Worm (Caenorhabditis elegans) whole organism, L3 larva: ENCODE data around the gene T15H9.4.

Source experiments
- ZK546.5 ChIP-seq: sonication (generic microtip); optimal IDR thresholded peaks from 2 replicates; lab custom pipeline; 2017; ENCODE audit warnings: missing biosample characterization, missing genetic modification characterization
- aly-2 ChIP-seq: fragments of 150-350 bp; optimal IDR thresholded peaks from 2 replicates; lab custom pipeline; 2014; ENCODE audit warnings: missing biosample characterization, missing genetic modification characterization
- ama-1 ChIP-seq: fragments of 150-350 bp; optimal IDR thresholded peaks from 2 replicates; lab custom pipeline; 2018
- ceh-16 ChIP-seq: sonication (generic microtip); optimal IDR thresholded peaks from 2 replicates; lab custom pipeline; 2017; ENCODE audit warnings: missing biosample characterization, missing genetic modification characterization
- ceh-28 ChIP-seq: fragments of 150-350 bp; optimal IDR thresholded peaks from 2 replicates; lab custom pipeline; 2014; ENCODE audit warnings: missing biosample characterization, missing genetic modification reagents, missing genetic modification characterization
- ceh-82 ChIP-seq: fragments of 150-350 bp; optimal IDR thresholded peaks from 2 replicates; lab custom pipeline; 2014; ENCODE audit warnings: missing biosample characterization, missing genetic modification characterization
- ceh-9 ChIP-seq: sonication (generic microtip); optimal IDR thresholded peaks from 2 replicates; lab custom pipeline; 2018; ENCODE audit warnings: missing biosample characterization, missing genetic modification characterization
- daf-12 ChIP-seq: fragments of 150-350 bp; optimal IDR thresholded peaks from 2 replicates; lab custom pipeline; 2014; ENCODE audit warnings: missing biosample characterization, missing genetic modification reagents, missing genetic modification characterization
- egl-27 ChIP-seq: sonication (generic microtip); optimal IDR thresholded peaks from 4 replicates; lab custom pipeline; 2017; ENCODE audit warnings: missing biosample characterization, missing genetic modification reagents, missing genetic modification characterization
- egl-5 ChIP-seq: fragments of 150-350 bp; optimal IDR thresholded peaks from 2 replicates; lab custom pipeline; 2017; ENCODE audit warnings: missing biosample characterization, missing genetic modification reagents, missing genetic modification characterization, inconsistent platforms
- elt-1 ChIP-seq: fragments of 150-350 bp; optimal IDR thresholded peaks from 2 replicates; lab custom pipeline; 2014; ENCODE audit warnings: missing biosample characterization, missing genetic modification characterization
- elt-2 ChIP-seq: sonication (generic microtip); optimal IDR thresholded peaks from 2 replicates; lab custom pipeline; 2016; ENCODE audit warnings: missing genetic modification reagents, mild to moderate bottlenecking, missing genetic modification characterization, missing compliant biosample characterization
- elt-3 ChIP-seq, 3 experiments: fragments of 150-350 bp in 1 of 3; sonication (generic microtip) in 2 of 3; optimal IDR thresholded peaks; 2 replicates in 2 of 3; 4 replicates in 1 of 3; lab custom pipeline; 2014 to 2017; ENCODE audit warnings: missing biosample characterization in 3 of 3, missing genetic modification characterization in 3 of 3
- eor-1 ChIP-seq, 2 experiments: fragments of 150-350 bp; optimal IDR thresholded peaks; 2 replicates each; lab custom pipeline; 2014 to 2018; ENCODE audit warnings: missing biosample characterization in 2 of 2, missing genetic modification characterization in 2 of 2
- fkh-10 ChIP-seq: sonication (generic microtip); optimal IDR thresholded peaks from 2 replicates; lab custom pipeline; 2017; ENCODE audit warnings: missing biosample characterization, missing genetic modification reagents, missing genetic modification characterization
- fkh-2 ChIP-seq: fragments of 150-350 bp; optimal IDR thresholded peaks from 2 replicates; lab custom pipeline; 2014; ENCODE audit warnings: missing biosample characterization, missing genetic modification reagents, missing genetic modification characterization
- fos-1 ChIP-seq: fragments of 150-350 bp; optimal IDR thresholded peaks from 2 replicates; lab custom pipeline; 2014; ENCODE audit warnings: missing biosample characterization, missing genetic modification characterization
- hmg-11 ChIP-seq: sonication (generic microtip); optimal IDR thresholded peaks from 2 replicates; lab custom pipeline; 2016; ENCODE audit warnings: missing genetic modification characterization, missing compliant biosample characterization
- jun-1 ChIP-seq: fragments of 150-350 bp; optimal IDR thresholded peaks from 2 replicates; lab custom pipeline; 2014; ENCODE audit warnings: missing biosample characterization, missing genetic modification reagents, missing genetic modification characterization
- lin-15B ChIP-seq: fragments of 150-350 bp; optimal IDR thresholded peaks from 2 replicates; lab custom pipeline; 2014; ENCODE audit warnings: missing biosample characterization, missing genetic modification characterization
- lin-39 ChIP-seq: fragments of 150-350 bp; optimal IDR thresholded peaks from 2 replicates; lab custom pipeline; 2018; ENCODE audit warnings: missing biosample characterization, missing genetic modification reagents, missing genetic modification characterization
- lsy-12 ChIP-seq: sonication (generic microtip); optimal IDR thresholded peaks from 2 replicates; lab custom pipeline; 2016; ENCODE audit warnings: mild to moderate bottlenecking, missing genetic modification characterization, missing compliant biosample characterization
- mdl-1 ChIP-seq: fragments of 150-350 bp; optimal IDR thresholded peaks from 2 replicates; lab custom pipeline; 2014; ENCODE audit warnings: missing biosample characterization, missing genetic modification characterization
- mml-1 ChIP-seq: fragments of 150-350 bp; sonication (generic microtip); optimal IDR thresholded peaks from 3 replicates; lab custom pipeline; 2014; ENCODE audit warnings: missing biosample characterization, missing genetic modification characterization
- nfya-1 ChIP-seq: sonication (generic microtip); optimal IDR thresholded peaks from 2 replicates; lab custom pipeline; 2017; ENCODE audit warnings: missing genetic modification characterization, mild to moderate bottlenecking, missing compliant biosample characterization, antibody characterized with exemption, moderate library complexity; ENCODE audit not compliant: insufficient read depth
- nhr-11 ChIP-seq: fragments of 150-350 bp; optimal IDR thresholded peaks from 2 replicates; lab custom pipeline; 2014; ENCODE audit warnings: missing biosample characterization, missing genetic modification characterization
- nhr-12 ChIP-seq: fragments of 150-350 bp; optimal IDR thresholded peaks from 2 replicates; lab custom pipeline; 2014; ENCODE audit warnings: missing biosample characterization, missing genetic modification characterization
- nhr-23 ChIP-seq: fragments of 150-350 bp; optimal IDR thresholded peaks from 2 replicates; lab custom pipeline; 2014; ENCODE audit warnings: missing biosample characterization, missing genetic modification reagents, missing genetic modification characterization
- nhr-237 ChIP-seq: fragments of 150-350 bp; optimal IDR thresholded peaks from 2 replicates; lab custom pipeline; 2014; ENCODE audit warnings: missing biosample characterization, missing genetic modification characterization
- nhr-25 ChIP-seq: sonication (generic microtip); optimal IDR thresholded peaks from 2 replicates; lab custom pipeline; 2017; ENCODE audit warnings: missing biosample characterization, missing genetic modification characterization
- nhr-28 ChIP-seq: fragments of 150-350 bp; optimal IDR thresholded peaks from 2 replicates; lab custom pipeline; 2014; ENCODE audit warnings: missing biosample characterization, missing genetic modification characterization
- nhr-43 ChIP-seq: sonication (generic microtip); optimal IDR thresholded peaks from 2 replicates; lab custom pipeline; 2016; ENCODE audit warnings: mild to moderate bottlenecking, missing genetic modification characterization, missing compliant biosample characterization; ENCODE audit not compliant: poor library complexity, severe bottlenecking
- nhr-67 ChIP-seq: fragments of 150-350 bp; optimal IDR thresholded peaks from 2 replicates; lab custom pipeline; 2014; ENCODE audit warnings: missing biosample characterization, missing genetic modification characterization
- nhr-76 ChIP-seq: fragments of 150-350 bp; sonication (generic microtip); optimal IDR thresholded peaks from 5 replicates; lab custom pipeline; 2014; ENCODE audit warnings: missing biosample characterization, missing genetic modification characterization
- nhr-77 ChIP-seq: fragments of 150-350 bp; optimal IDR thresholded peaks from 2 replicates; lab custom pipeline; 2014; ENCODE audit warnings: missing biosample characterization, missing genetic modification characterization
- pha-4 ChIP-seq: fragments of 150-350 bp; optimal IDR thresholded peaks from 2 replicates; lab custom pipeline; 2014; ENCODE audit warnings: missing biosample characterization, missing genetic modification reagents, missing genetic modification characterization
- pqm-1 ChIP-seq: fragments of 150-350 bp; optimal IDR thresholded peaks from 2 replicates; lab custom pipeline; 2017; ENCODE audit warnings: missing biosample characterization, missing genetic modification characterization, inconsistent platforms
- sea-2 ChIP-seq: fragments of 150-350 bp; sonication (generic microtip); optimal IDR thresholded peaks from 4 replicates; lab custom pipeline; 2014; ENCODE audit warnings: missing biosample characterization, missing genetic modification reagents, missing genetic modification characterization
- skn-1 ChIP-seq: fragments of 150-350 bp; optimal IDR thresholded peaks from 2 replicates; lab custom pipeline; 2014; ENCODE audit warnings: missing biosample characterization, missing genetic modification characterization
- snpc-4 ChIP-seq: fragments of 150-350 bp; optimal IDR thresholded peaks from 2 replicates; lab custom pipeline; 2014; ENCODE audit warnings: missing biosample characterization, missing genetic modification characterization
- tbx-2 ChIP-seq: sonication (generic microtip); optimal IDR thresholded peaks from 2 replicates; lab custom pipeline; 2016; ENCODE audit warnings: mild to moderate bottlenecking, missing genetic modification characterization, missing compliant biosample characterization
- unc-39 ChIP-seq: sonication (generic microtip); optimal IDR thresholded peaks from 4 replicates; lab custom pipeline; 2017; ENCODE audit warnings: missing biosample characterization, missing genetic modification characterization
- unc-62 ChIP-seq: fragments of 150-350 bp; sonication (generic microtip); optimal IDR thresholded peaks from 4 replicates; lab custom pipeline; 2014; ENCODE audit warnings: missing biosample characterization, missing genetic modification reagents, missing genetic modification characterization
- zag-1 ChIP-seq: fragments of 150-350 bp; optimal IDR thresholded peaks from 2 replicates; lab custom pipeline; 2014; ENCODE audit warnings: missing biosample characterization, missing genetic modification characterization
- ztf-11 ChIP-seq: fragments of 150-350 bp; optimal IDR thresholded peaks from 2 replicates; lab custom pipeline; 2014; ENCODE audit warnings: missing biosample characterization, missing genetic modification characterization
- ztf-4 ChIP-seq: fragments of 150-350 bp; optimal IDR thresholded peaks from 2 replicates; lab custom pipeline; 2014; ENCODE audit warnings: missing biosample characterization, missing genetic modification characterization

T15H9.4 gene

ce11 chrII:9600022-9600722 lies 11.5 kb upstream of the T15H9.4 start (continued):
- TF ChIP-seq pqm-1 (tag; lab: Kevin White, UChicago) = peak; percentile 91

ce11 chrII:9601069-9601468 lies 10.6 kb upstream of the T15H9.4 start:
- no peak for TF ChIP-seq ztf-4
- peak; percentile 70 for TF ChIP-seq jun-1 (tag; lab: Kevin White, UChicago)
- TF ChIP-seq ceh-28 (tag; lab: Kevin White, UChicago) = peak; percentile 24
- TF ChIP-seq pqm-1 (tag; lab: Kevin White, UChicago) = peak; percentile 71
- peak; percentile 2 for TF ChIP-seq skn-1
- no peak for TF ChIP-seq fos-1 (tag; lab: Kevin White, UChicago)
- TF ChIP-seq fkh-10 (GFP tag; lab: Kevin White, UChicago) = no peak
- peak; percentile 81 for TF ChIP-seq ama-1 (lab: Kevin White, UChicago)
- TF ChIP-seq unc-62 = peak; percentile 30
- TF ChIP-seq nhr-76 (tag; lab: Kevin White, UChicago) = no peak
- TF ChIP-seq mdl-1 (tag; lab: Kevin White, UChicago) = peak; percentile 91
- peak; percentile 53 for TF ChIP-seq nfya-1
- peak; percentile 28 for TF ChIP-seq pha-4 (tag; lab: Kevin White, UChicago)
- TF ChIP-seq elt-2 (tag; lab: Kevin White, UChicago) = peak; percentile 71
- TF ChIP-seq tbx-2 (tag; lab: Kevin White, UChicago) = peak; percentile 33
- TF ChIP-seq fkh-2 = no peak
- peak; percentile 71 for TF ChIP-seq nhr-11 (tag; lab: Kevin White, UChicago)
- peak; percentile 91 for TF ChIP-seq nhr-25
- TF ChIP-seq lsy-12 (tag; lab: Kevin White, UChicago) = peak; percentile 39
- TF ChIP-seq nhr-23 (tag; lab: Kevin White, UChicago) = peak; percentile 91
- peak; percentile 80 for TF ChIP-seq nhr-43 (tag; lab: Kevin White, UChicago)

DNA sequence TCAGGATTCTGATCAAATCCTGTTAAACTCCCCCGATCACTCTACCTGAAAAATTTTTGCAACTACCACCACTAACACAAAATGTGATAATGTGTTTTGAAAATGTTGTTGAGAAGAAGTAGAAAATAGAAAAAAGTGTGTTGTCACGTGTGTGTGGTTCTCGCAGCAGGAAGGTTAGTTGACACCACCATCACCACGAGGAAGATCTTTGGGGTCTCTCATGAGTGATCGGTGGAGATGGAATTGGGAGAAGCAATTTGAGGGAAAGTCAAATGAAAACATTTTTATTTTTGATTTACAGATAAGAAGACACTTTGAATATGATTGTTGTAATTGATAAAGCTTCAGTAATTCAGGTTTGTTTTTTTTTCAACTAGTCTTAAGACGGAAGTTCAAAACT lies 10.0 kb upstream of the T15H9.4 start:
- TF ChIP-seq nhr-77 (no peak), daf-12 (tag; lab: Kevin White, UChicago) (no peak), zag-1 (tag; lab: Kevin White, UChicago) (no peak), sea-2 (GFP tag; lab: Kevin White, UChicago) (no peak), nhr-23 (tag; lab: Kevin White, UChicago) (peak; percentile 77), ceh-28 (tag; lab: Kevin White, UChicago) (no peak), nhr-12 (tag; lab: Kevin White, UChicago) (no peak), nhr-28 (no peak), snpc-4 (tag; lab: Kevin White, UChicago) (no peak), mml-1 (tag; lab: Kevin White, UChicago) (no peak), elt-2 (tag; lab: Kevin White, UChicago) (peak; percentile 53), pqm-1 (tag; lab: Kevin White, UChicago) (peak; percentile 45), mdl-1 (tag; lab: Kevin White, UChicago) (peak; percentile 40), fkh-10 (GFP tag; lab: Kevin White, UChicago) (no peak), ceh-16 (tag; lab: Kevin White, UChicago) (no peak), ztf-4 (no peak), nfya-1 (peak; percentile 26), fkh-2 (no peak), egl-5 (tag; lab: Kevin White, UChicago) (no peak), lin-39 (tag; lab: Kevin White, UChicago) (no peak), elt-3 (tag; optimal IDR thresholded peaks at IDR 0.05; lab: Kevin White, UChicago) (no peak), hmg-11 (tag; lab: Kevin White, UChicago) (no peak), unc-62 (no peak), ztf-11 (tag; lab: Kevin White, UChicago) (no peak), ceh-82 (tag; lab: Kevin White, UChicago) (no peak), nhr-43 (tag; lab: Kevin White, UChicago) (peak; percentile 68), nhr-76 (tag; lab: Kevin White, UChicago) (no peak), nhr-11 (tag; lab: Kevin White, UChicago) (peak; percentile 79), egl-27 (no peak), elt-1 (tag; lab: Kevin White, UChicago) (peak; percentile 83), nhr-237 (tag; lab: Kevin White, UChicago) (no peak), lsy-12 (tag; lab: Kevin White, UChicago) (no peak), nhr-25 (peak; percentile 69), jun-1 (tag; lab: Kevin White, UChicago) (peak; percentile 41), ceh-9 (tag; lab: Kevin White, UChicago) (no peak), nhr-67 (tag; lab: Kevin White, UChicago) (no peak), lin-15B (tag; lab: Kevin White, UChicago) (no peak), eor-1 (tag; optimal IDR thresholded peaks at IDR 0.05; lab: Kevin White, UChicago) (no peak), aly-2 (no peak), tbx-2 (tag; lab: Kevin White, UChicago) (no peak), ZK546.5 (tag; lab: Kevin White, UChicago) (no peak), unc-39 (no peak), pha-4 (tag; lab: Kevin White, UChicago) (peak; percentile 16), fos-1 (tag; lab: Kevin White, UChicago) (no peak), skn-1 (no peak)
